Worm (Caenorhabditis elegans) whole organism, L4/young adult: ENCODE results near the gene srg-10.

Source experiments
- W03F9.2 ChIP-seq: fragments of 150-350 bp; optimal IDR thresholded peaks from 2 replicates; lab custom pipeline; 2014; ENCODE audit warnings: missing biosample characterization, missing genetic modification characterization
- dao-5 ChIP-seq: sonication (generic microtip); optimal IDR thresholded peaks from 2 replicates; lab custom pipeline; 2016; ENCODE audit warnings: missing genotype, missing genetic modification characterization, moderate library complexity, missing compliant biosample characterization
- him-1 ChIP-seq: sonication (generic microtip); optimal IDR thresholded peaks from 2 replicates; lab custom pipeline; 2016; ENCODE audit warnings: missing genotype, missing genetic modification reagents, missing genetic modification characterization, missing compliant biosample characterization

Gene srg-10

ce11 chrIII:4677466-4677865 is at the start of gene srg-10:
Gene srg-10 (plus strand): TSS chrIII:4677766.
- no peak for TF ChIP-seq W03F9.2 (tag; lab: Kevin White, UChicago)
- TF ChIP-seq him-1 (tag; lab: Kevin White, UChicago) = no peak
- no peak for TF ChIP-seq dao-5

DNA sequence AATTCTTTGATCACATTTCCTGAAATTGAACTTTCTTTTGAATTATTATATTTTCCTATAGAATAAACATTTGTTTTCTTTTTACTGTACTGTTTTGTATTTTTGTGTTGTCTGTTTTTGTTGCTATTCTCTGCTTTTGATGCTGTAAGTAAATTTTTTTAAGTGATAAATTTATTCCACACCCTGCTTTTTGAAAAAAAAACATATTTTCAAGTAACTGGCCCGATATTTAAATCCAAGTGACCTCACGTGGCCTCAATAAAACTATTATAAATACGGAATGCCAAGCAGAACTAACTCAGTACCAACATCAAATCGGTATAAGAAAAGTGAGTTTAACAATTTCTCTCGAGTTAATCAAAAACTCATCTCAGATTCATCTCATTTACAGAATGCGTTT is 49.4 kb upstream of the srg-10 start, which contains the start of gene clec-151:
Gene clec-151, plus strand, starts transcription at position 301 of the 400 bp plus-strand sequence.
- TF ChIP-seq W03F9.2 (tag; lab: Kevin White, UChicago) (no peak), him-1 (tag; lab: Kevin White, UChicago) (no peak), dao-5 (no peak)

- TF ChIP-seq W03F9.2 (tag; lab: Kevin White, UChicago) (no peak), him-1 (tag; lab: Kevin White, UChicago) (no peak), dao-5 (no peak)
Observed at ce11 chrIII:4634947-4635346, 42.6 kb upstream of the srg-10 start, which contains the start of gene clec-153. Gene clec-153 (plus strand): TSS chrIII:4635247.

ce11 chrIII:4643262-4643661 is 34.3 kb upstream of the srg-10 start, which contains the start of gene pfas-1:
Gene pfas-1 (minus strand): TSS chrIII:4643310.
- TF ChIP-seq dao-5 (no peak), him-1 (tag; lab: Kevin White, UChicago) (no peak), W03F9.2 (tag; lab: Kevin White, UChicago) (no peak)

DNA sequence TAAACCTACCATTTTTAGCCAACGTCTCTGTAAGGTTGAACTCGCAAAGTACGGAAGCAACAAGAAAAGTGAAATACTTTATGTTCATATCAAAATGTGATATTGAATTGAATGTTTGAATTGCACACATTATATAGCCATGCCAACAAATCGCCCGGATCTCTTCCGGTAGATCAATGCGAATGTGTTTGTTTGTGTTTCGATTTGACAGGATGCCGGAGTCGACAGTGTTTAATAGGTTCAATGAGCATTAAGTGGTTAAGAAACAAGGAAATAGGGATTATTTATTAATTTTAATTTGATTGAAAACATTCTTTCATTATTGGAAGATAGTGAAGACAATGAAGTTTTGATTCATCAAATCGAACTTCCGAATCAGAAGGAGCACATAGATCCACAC is 31.3 kb upstream of the srg-10 start, which contains the start of gene pqn-29:
Gene pqn-29, minus strand, starts transcription at position 101 of the 400 bp plus-strand sequence.
- no peak for TF ChIP-seq dao-5
- no peak for TF ChIP-seq W03F9.2 (tag; lab: Kevin White, UChicago)
- no peak for TF ChIP-seq him-1 (tag; lab: Kevin White, UChicago)

DNA sequence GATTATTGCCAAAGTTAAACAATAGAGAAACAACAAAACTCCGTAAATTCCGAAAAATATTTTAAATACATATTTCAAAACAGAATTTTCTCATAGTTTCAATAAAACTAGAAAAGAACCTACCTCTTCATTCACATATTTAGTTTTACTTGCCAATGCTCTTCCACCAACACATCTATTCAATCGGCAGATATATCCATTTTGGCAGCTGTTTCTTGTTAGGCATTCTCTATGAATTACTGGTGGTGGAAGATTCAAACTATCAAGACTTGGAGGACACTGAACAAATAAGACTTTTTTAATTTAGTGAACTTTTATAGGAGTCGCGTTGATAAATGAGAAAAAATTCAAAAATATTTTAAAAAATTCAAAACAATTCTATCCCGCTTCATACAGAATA is 30.2 kb upstream of the srg-10 start:
- TF ChIP-seq W03F9.2 (tag; lab: Kevin White, UChicago) = no peak
- TF ChIP-seq dao-5 = no peak
- no peak for TF ChIP-seq him-1 (tag; lab: Kevin White, UChicago)

- TF ChIP-seq W03F9.2 (tag; lab: Kevin White, UChicago) = no peak
- TF ChIP-seq him-1 (tag; lab: Kevin White, UChicago) = no peak
- TF ChIP-seq dao-5 = no peak
Observed at ce11 chrIII:4647878-4648277, 29.7 kb upstream of the srg-10 start, which contains the start of gene T23F11.6. Gene T23F11.6 (minus strand): TSS chrIII:4647922.

- TF ChIP-seq him-1 (tag; lab: Kevin White, UChicago) (peak; percentile 89), W03F9.2 (tag; lab: Kevin White, UChicago) (peak; percentile 57), dao-5 (no peak)
Observed at ce11 chrIII:4649363-4649768, 28.2 kb upstream of the srg-10 start.

DNA sequence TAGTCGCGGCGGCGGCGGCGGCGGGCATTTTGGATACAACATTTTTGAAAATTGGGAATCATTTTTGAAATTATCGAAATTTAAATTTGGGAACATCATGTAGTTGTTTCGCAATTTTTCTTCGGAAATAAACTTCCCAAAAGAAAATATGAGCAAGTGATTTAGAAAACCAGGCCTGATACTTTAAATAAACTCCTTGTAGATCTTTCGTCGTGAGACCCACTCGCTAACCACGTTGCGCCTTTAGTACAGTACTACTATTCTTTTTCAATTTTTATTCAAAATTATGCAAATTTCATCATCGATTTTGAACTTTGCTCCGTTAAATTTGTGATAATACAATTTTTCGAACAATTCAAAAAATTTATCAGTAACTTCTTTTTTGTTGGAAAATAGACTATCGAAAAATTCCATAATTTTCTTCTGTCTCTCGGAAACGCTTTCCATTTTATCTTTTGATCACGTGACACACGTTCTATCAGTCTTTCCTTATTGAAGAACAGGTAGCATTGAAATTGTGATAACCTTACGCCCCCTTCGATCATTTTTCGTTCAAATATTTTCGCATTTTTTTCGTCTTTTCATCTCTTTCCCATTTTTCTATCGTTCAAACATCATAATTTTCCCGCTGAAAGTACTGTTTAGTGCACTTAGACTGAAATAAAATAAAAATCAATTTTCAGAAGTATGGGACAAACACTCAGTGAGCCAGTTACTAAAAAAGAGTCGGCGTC is 27.6 kb upstream of the srg-10 start, which contains the start of gene ppm-2:
Gene ppm-2, plus strand, starts transcription at position 684 of the 734 bp plus-strand sequence.
- TF ChIP-seq dao-5 = no peak
- no peak for TF ChIP-seq W03F9.2 (tag; lab: Kevin White, UChicago)
- TF ChIP-seq him-1 (tag; lab: Kevin White, UChicago) = no peak

DNA sequence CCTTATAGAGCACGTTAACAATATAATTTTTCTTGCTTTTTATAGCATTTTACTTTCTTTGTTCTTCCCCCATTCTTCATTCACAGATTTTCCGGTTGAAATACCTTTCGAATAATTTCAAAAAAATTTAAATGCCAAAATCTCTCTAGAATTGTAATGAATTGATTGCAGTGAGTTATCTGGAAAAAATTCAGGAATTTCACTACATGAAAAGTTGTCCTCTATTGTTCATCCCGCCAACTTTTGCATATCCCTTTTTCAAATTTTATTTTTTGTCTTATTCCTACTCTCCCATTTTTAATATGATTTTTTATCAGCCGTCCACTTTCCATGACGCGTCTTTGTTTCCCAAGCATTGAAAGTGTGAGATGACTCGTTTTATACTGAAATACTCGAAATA is 24.2 kb upstream of the srg-10 start:
- TF ChIP-seq him-1 (tag; lab: Kevin White, UChicago) (no peak), dao-5 (no peak), W03F9.2 (tag; lab: Kevin White, UChicago) (no peak)

DNA sequence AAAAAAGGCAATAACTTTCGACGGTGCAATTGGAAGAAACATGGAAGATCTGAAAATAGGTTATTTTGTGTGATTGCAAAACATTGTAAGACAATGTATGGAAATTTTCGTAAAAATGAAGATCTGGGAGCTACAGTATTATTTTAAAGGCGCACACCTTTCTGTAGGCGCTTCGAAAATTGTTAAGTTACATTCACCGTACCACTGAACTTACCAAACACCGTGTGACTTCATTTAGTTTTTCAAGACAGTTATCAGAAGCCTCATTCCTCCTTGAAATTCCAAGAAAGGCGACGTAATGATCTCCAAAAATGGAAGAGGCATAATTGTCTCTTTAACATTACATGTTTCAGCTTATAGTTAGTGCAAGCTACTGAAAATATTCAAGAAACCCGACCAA is 23.7 kb upstream of the srg-10 start:
- TF ChIP-seq him-1 (tag; lab: Kevin White, UChicago) (no peak), dao-5 (no peak)

DNA sequence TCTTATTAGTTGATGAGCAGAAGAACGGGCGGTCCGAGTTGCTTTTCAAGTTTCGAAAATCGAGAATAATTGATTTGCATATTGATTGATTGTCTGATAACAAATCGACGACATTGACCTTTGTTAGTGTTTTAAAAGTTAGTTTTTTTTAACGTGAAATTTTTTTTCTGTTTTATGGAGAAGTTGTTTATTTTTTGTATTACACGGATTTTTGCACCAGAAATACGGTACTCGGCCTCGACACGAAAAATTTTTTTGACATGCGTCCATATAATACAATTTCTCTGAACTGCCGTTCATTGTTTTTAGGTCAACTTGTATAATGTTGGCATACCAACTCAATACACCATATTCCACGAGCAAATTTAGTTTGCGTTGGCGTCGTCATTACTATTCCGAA is 22.2 kb upstream of the srg-10 start, which contains the start of gene T23F11.2:
Gene T23F11.2, minus strand, starts transcription at position 101 of the 400 bp plus-strand sequence.
- TF ChIP-seq dao-5 (no peak), W03F9.2 (tag; lab: Kevin White, UChicago) (no peak), him-1 (tag; lab: Kevin White, UChicago) (no peak)

DNA sequence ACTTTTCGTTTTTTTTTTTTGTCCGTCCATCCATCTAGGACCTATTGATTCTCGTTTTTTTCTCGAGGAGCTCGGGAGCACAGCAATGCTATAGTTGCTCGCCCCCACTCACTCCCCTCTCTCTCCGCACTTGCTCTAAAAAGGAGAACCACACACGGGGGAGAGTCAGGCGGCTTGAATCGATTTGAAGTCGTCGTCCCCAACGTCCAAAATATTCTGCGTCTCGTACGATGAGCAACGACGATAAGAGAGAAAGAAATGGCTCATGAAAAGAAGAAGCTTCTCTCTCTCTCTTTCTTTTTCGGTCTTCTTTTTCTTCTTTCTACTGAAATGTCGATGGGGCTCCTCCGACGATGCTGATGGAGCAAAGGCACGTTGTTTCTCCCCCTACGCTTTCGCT is 21.2 kb upstream of the srg-10 start:
- TF ChIP-seq W03F9.2 (tag; lab: Kevin White, UChicago) (no peak), him-1 (tag; lab: Kevin White, UChicago) (peak; percentile 91)

- TF ChIP-seq him-1 (tag; lab: Kevin White, UChicago) = no peak
Observed at ce11 chrIII:4657386-4657785, 20.2 kb upstream of the srg-10 start.
